Worm (Caenorhabditis elegans) whole organism, L3 larva: ENCODE data around the gene Y42G9A.2.

Source experiments
- fos-1 ChIP-seq: fragments of 150-350 bp; optimal IDR thresholded peaks from 2 replicates; lab custom pipeline; 2014; ENCODE audit warnings: missing biosample characterization, missing genetic modification characterization
- unc-62 ChIP-seq: fragments of 150-350 bp; sonication (generic microtip); optimal IDR thresholded peaks from 4 replicates; lab custom pipeline; 2014; ENCODE audit warnings: missing biosample characterization, missing genetic modification reagents, missing genetic modification characterization

ce11 chrIII:6176172-6176571, 28.2 kb downstream of the Y42G9A.2 start:
- no peak for TF ChIP-seq fos-1 (tag; lab: Kevin White, UChicago)
- no peak for TF ChIP-seq unc-62 (GFP tag; lab: Kevin White, UChicago)
